Worm (Caenorhabditis elegans): Measurements from ENCODE around the gene nsy-7.

The nsy-7 gene

DNA sequence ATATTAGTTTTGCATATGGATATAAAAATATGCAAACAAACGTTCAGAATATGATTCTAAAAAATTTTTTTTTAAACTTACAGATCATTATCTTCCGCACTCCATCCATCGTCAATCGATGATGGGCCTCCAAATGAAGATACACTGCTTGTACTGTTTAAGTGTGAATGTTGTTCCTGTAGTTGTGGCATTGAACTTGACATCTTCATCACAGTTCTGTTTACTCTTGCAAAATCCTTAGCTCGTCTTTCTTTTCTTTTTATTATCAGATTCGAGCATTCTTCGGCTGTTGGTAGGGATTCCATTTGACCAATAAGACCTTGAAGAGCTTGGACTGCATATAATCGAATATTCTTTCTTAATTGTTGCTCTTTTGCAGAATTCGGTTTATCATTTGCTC, 18.6 kb upstream of the nsy-7 start:
- TF ChIP-seq W03F9.2 (tag; optimal IDR thresholded peaks at IDR 0.05) (no peak), him-1 (tag; optimal IDR thresholded peaks at IDR 0.05) (no peak), dao-5 (tag; optimal IDR thresholded peaks at IDR 0.05) (no peak)

DNA sequence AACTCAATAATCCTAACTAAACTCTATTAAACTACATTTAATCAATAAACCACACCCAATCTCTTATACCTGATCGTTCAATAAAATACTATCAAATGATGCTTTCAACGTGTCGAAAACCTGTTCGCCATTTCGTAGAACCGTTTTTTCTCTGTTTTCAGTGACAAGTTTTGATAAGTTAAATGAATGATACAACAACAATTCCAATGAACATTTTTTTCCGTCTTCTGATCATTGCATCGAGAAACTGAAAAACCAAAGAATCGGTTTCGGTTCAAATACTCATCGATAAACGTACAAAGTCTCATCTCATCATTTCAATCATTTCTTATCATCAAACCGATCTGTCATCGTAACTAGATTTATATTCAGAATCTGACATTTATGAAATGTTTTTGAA, 16.7 kb upstream of the nsy-7 start:
- TF ChIP-seq W03F9.2 (tag; optimal IDR thresholded peaks at IDR 0.05) (no peak), him-1 (tag; optimal IDR thresholded peaks at IDR 0.05) (no peak), dao-5 (tag; optimal IDR thresholded peaks at IDR 0.05) (no peak)

DNA sequence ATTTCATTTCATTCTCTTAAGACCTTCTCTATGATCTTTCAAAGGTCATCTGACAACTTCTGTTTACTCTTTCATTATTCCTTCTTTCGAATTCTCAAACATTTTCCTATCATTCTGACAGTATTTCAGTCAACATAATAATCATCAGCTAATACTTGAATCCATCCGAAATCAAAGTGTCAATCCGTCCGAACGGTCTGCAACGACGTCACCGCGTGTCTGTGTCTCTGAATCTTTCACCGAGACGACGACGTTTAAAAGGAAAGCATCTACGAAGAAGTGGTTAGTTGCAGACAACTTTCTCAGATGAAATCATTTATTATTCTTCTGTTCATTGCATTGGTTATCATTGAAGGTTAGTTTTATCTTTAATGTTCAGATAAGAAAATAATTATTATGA, 15.8 kb upstream of the nsy-7 start, which contains the start of gene Y42H9AR.5:
Y42H9AR.5 (plus strand) TSS at position 301 of the 400 bp plus-strand sequence.
- TF ChIP-seq him-1 (tag; optimal IDR thresholded peaks at IDR 0.05), result no peak
- no peak for TF ChIP-seq W03F9.2 (tag; optimal IDR thresholded peaks at IDR 0.05)
- TF ChIP-seq dao-5 (tag; optimal IDR thresholded peaks at IDR 0.05), result no peak

- TF ChIP-seq dao-5 (tag; optimal IDR thresholded peaks at IDR 0.05) (no peak), him-1 (tag; optimal IDR thresholded peaks at IDR 0.05) (no peak), W03F9.2 (tag; optimal IDR thresholded peaks at IDR 0.05) (no peak)
These were observed 13.1 kb upstream of the nsy-7 start, which contains the start of gene Y42H9AR.2 for ce11 chrIV:8099601-8100000. TSS of gene Y42H9AR.2 (plus strand) at chrIV:8099901.

ce11 chrIV:8096375-8096774, 9.9 kb upstream of the nsy-7 start:
- TF ChIP-seq dao-5 (tag; optimal IDR thresholded peaks at IDR 0.05) (no peak), him-1 (tag; optimal IDR thresholded peaks at IDR 0.05) (no peak), W03F9.2 (tag; optimal IDR thresholded peaks at IDR 0.05) (no peak)

DNA sequence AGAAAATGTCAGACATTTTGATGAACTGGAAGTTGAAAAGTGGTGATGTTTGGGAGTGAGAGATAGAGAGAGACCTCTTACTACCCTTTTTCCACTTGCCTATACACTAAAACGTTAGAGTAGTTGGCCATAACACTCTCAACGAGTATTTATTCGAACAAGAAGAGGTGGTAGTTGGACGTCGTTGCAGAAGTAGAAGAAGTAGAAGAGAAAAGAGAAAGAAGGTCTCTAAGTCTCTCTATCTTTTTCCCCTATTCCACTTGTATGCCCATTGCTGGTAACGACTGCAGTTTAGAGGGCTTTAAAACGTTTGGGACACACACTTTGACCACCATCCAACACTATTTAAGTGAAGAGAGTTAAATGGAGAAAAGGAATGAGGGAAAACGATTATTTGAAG, 5.1 kb upstream of the nsy-7 start:
- TF ChIP-seq W03F9.2 (tag; optimal IDR thresholded peaks at IDR 0.05) (no peak), dao-5 (tag; optimal IDR thresholded peaks at IDR 0.05) (no peak), him-1 (tag; optimal IDR thresholded peaks at IDR 0.05) (no peak)

DNA sequence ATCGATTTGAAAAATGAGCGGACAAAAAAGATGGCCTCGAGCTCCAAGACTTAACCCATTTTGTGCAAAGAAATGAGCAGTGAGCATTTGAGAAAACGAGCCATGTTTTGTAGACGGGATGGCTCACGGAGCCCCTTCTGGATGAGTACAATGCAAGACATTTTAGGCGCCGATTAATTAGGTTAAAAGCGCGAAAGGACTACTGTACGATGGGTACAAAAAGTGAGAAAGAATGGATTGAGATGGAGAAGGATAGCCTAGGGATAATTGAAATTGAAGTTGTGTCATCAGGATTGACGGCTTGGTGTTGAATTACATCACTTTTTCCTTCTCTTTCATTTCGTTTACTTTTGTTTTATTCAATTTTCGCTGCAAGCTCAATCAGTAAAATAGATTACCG, 5.7 kb downstream of the nsy-7 start:
- no peak for TF ChIP-seq dao-5 (tag; optimal IDR thresholded peaks at IDR 0.05)
- TF ChIP-seq him-1 (tag; optimal IDR thresholded peaks at IDR 0.05), result no peak
- TF ChIP-seq W03F9.2 (tag; optimal IDR thresholded peaks at IDR 0.05), result no peak

DNA sequence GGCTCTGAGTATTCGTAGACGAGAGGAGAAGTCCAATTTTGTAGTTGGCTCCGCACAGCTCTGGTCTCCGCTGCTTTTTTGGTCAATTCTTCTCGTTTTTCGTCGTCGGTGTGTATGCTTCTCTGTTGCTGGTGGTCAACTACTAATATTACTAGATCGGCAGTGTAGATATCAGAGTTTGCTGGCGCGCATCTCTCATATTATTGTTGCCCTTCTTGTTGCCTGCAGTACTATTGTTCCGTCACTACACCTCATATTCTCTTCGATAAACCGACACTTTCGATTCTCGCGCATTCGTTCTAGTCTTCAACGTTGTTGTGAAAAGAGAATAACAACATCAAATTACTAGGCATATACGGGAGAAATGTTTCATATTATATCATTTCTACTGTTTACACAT, 6.3 kb downstream of the nsy-7 start:
- TF ChIP-seq him-1 (tag; optimal IDR thresholded peaks at IDR 0.05), result no peak
- TF ChIP-seq W03F9.2 (tag; optimal IDR thresholded peaks at IDR 0.05), result no peak
- TF ChIP-seq dao-5 (tag; optimal IDR thresholded peaks at IDR 0.05), result no peak

DNA sequence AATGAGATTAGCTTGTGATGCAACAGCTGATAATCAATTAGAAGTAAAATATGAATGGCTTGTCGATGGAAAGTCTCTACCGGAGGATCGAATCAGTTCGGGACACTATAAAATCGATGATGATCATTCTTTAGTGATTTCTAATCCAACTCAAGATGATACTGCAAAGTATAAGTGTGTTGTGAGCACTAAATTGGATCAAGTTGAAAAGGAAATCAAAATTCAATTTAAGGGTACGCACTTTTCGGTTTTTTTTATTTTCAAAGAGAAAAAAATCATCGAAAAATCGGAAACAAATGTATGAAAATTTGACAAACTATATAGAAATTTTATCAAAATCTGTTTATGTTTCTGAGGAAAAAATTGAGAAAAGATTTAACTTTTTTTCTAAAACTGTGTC, 9.9 kb downstream of the nsy-7 start:
- TF ChIP-seq dao-5 (tag; optimal IDR thresholded peaks at IDR 0.05) (no peak), W03F9.2 (tag; optimal IDR thresholded peaks at IDR 0.05) (no peak), him-1 (tag; optimal IDR thresholded peaks at IDR 0.05) (no peak)

- TF ChIP-seq him-1 (tag; optimal IDR thresholded peaks at IDR 0.05) (no peak), W03F9.2 (tag; optimal IDR thresholded peaks at IDR 0.05) (no peak), dao-5 (tag; optimal IDR thresholded peaks at IDR 0.05) (no peak)
These were observed 10.9 kb downstream of the nsy-7 start for ce11 chrIV:8075516-8075915.

ce11 chrIV:8070934-8071333, 15.5 kb downstream of the nsy-7 start:
- TF ChIP-seq him-1 (tag; optimal IDR thresholded peaks at IDR 0.05) (no peak), W03F9.2 (tag; optimal IDR thresholded peaks at IDR 0.05) (no peak), dao-5 (tag; optimal IDR thresholded peaks at IDR 0.05) (no peak)

DNA sequence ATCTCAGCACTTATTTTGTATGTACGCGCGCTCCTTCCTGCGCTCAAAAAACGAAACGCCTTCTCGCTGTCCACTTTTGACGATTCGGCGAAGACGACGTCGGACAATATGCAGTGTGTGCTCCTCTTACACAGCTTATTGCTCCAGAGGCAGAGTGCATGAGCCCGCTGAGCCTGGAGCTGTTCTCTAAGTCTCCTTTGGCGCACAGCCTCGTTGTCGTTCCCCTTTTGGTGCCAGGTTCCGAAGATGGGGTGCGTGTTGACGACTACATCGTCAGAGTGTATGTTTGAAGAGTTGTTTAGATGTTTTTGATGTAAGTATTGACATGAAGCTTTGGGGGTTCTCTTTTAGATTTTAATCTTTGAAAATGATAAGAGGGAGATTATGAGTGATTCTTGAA, 16.2 kb downstream of the nsy-7 start:
- no peak for TF ChIP-seq dao-5 (tag; optimal IDR thresholded peaks at IDR 0.05)
- TF ChIP-seq him-1 (tag; optimal IDR thresholded peaks at IDR 0.05), result no peak
- TF ChIP-seq W03F9.2 (tag; optimal IDR thresholded peaks at IDR 0.05), result no peak

- TF ChIP-seq him-1 (tag; optimal IDR thresholded peaks at IDR 0.05) (no peak), W03F9.2 (tag; optimal IDR thresholded peaks at IDR 0.05) (no peak), dao-5 (tag; optimal IDR thresholded peaks at IDR 0.05) (no peak)
These were observed 17.3 kb downstream of the nsy-7 start for ce11 chrIV:8069104-8069503.

DNA sequence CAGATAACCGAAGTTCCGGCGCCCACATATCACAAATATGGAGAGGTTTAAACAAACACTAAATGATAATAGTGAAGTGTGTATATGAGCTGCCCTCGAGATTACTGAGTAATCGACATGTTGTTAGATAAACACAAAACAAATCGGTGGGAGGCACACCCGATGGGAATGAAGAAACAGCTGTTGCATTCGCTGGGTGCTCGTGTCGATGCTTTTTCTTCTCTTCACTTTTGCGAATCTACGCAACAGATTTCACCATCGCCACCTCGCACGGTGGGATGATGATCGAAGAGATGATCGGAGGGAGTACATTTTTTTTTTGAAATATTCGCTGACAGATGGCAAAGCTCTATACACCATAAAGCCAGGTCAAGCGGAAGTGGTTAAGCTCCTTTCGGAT, 18.2 kb downstream of the nsy-7 start:
- TF ChIP-seq him-1 (tag; optimal IDR thresholded peaks at IDR 0.05) (no peak), dao-5 (tag; optimal IDR thresholded peaks at IDR 0.05) (no peak), W03F9.2 (tag; optimal IDR thresholded peaks at IDR 0.05) (no peak)

DNA sequence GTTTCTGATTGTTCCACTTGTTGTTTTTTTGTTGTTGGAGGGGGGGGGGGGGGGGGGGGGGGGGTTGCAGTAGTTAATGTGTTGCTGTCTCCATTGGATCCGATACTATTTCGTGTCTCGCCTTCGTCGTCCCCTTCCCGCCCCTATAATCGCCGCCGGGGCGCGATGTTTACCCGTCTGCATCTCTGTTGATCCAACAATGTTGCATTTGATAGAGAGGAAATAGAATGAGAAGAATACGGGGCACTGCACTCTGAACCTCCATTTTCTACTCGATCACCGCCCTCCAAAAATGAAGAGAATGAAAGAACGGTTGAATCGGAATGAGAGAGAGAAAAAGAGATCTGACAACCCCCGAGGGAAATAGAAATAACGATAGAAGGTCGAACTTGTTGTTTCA, 18.7 kb downstream of the nsy-7 start:
- no peak for TF ChIP-seq W03F9.2 (tag; optimal IDR thresholded peaks at IDR 0.05)
- no peak for TF ChIP-seq him-1 (tag; optimal IDR thresholded peaks at IDR 0.05)
- TF ChIP-seq dao-5 (tag; optimal IDR thresholded peaks at IDR 0.05), result no peak

DNA sequence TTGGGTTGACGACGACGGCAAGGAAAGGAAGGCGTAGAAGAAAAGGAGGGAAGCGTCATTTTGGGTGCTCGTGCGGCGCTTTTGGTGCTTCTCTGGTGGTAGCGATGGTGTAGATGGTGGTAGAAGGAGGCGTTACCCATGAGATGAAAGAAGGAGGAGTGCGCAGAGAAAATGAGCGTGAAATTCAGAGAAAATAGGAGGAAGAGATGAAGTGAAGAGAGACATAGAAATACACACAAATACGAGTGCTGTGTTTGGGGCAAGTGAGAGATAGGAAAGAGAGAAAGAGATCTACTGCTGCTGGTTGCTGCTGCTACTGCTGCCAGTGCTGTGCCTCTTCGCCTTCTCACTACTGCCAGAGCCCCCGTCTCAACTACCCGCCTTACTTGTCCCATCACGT, 19.9 kb downstream of the nsy-7 start:
- TF ChIP-seq dao-5 (tag; optimal IDR thresholded peaks at IDR 0.05) (no peak), him-1 (tag; optimal IDR thresholded peaks at IDR 0.05) (peak; percentile 69)
